Fruit fly (Drosophila melanogaster) Kc167 (cell line): ENCODE data around the gene Dus1.

Experiments used
- Sin3A ChIP-seq: fragments of >200 bp; optimal IDR thresholded peaks from 2 replicates; lab custom pipeline; 2018; ENCODE audit warnings: missing external identifiers
- h ChIP-seq: fragments of >200 bp; optimal IDR thresholded peaks from 3 replicates; lab custom pipeline; 2018; ENCODE audit warnings: missing external identifiers
- insv ChIP-seq: fragments of >200 bp; optimal IDR thresholded peaks from 3 replicates; lab custom pipeline; 2018; ENCODE audit warnings: missing external identifiers
- psq ChIP-seq: fragments of >200 bp; optimal IDR thresholded peaks from 2 replicates; lab custom pipeline; 2017; ENCODE audit warnings: missing external identifiers

DNA sequence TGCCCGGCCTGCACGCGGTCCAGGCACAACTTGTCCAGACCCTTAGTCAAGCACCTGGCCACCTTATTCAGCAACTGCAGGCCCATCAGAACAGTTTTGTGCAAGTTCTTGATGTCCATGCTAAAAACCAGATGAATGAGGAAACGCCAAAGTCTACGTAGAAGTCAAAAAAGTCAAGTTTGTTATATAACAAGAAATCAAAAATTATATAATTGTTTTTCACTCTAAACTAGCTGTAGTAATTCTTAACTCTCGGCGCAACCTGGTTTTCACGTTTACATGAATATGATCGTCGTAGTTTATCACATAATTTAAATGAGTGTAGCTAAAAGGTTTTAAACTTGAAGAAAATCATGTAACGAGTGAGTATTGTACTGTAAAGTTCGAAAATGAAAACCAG, 67.0 kb downstream of the Dus1 start:
- TF ChIP-seq insv (no peak), h (lab: Kevin White, UChicago) (no peak), Sin3A (no peak), psq (lab: Kevin White, UChicago) (no peak)
